Fruit fly (Drosophila melanogaster) ovary, adult (tissue): ENCODE measurements around the gene CG5404.
A peak's percentile ranks its signal among the peaks of the same experiment; 100 is the strongest.

Experiments
- CG17801 ChIP-seq: fragments of 200-800 bp; optimal IDR thresholded peaks from 2 replicates; lab custom pipeline; 2019; ENCODE audit warnings: missing biosample characterization, mild to moderate bottlenecking, missing genetic modification characterization, moderate library complexity; ENCODE audit not compliant: partially characterized antibody

The CG5404 gene

dm6 chr3R:15704376-15704775 lies at the start of gene CG5404:
CG5404 (plus strand) TSS chr3R:15704676.
- no peak for TF ChIP-seq CG17801 (GFP tag; lab: Kevin White, UChicago)

- TF ChIP-seq CG17801 (GFP tag; lab: Kevin White, UChicago), result no peak
These were observed 49.6 kb upstream of the CG5404 start for dm6 chr3R:15654870-15655269.

dm6 chr3R:15655415-15655814 lies 49.1 kb upstream of the CG5404 start:
- no peak for TF ChIP-seq CG17801 (GFP tag; lab: Kevin White, UChicago)

dm6 chr3R:15660460-15660859 lies 44.0 kb upstream of the CG5404 start:
- TF ChIP-seq CG17801 (GFP tag; lab: Kevin White, UChicago), result no peak

dm6 chr3R:15664321-15665172 lies 39.9 kb upstream of the CG5404 start:
- no peak for TF ChIP-seq CG17801 (GFP tag; lab: Kevin White, UChicago)

dm6 chr3R:15665962-15666361 lies 38.5 kb upstream of the CG5404 start, which contains the start of gene pxb:
pxb (plus strand) TSS chr3R:15666183.
- peak; percentile 7 for TF ChIP-seq CG17801 (GFP tag; lab: Kevin White, UChicago)

dm6 chr3R:15666900-15667507 lies 37.5 kb upstream of the CG5404 start:
- no peak for TF ChIP-seq CG17801 (GFP tag; lab: Kevin White, UChicago)

dm6 chr3R:15668863-15669491 lies 35.5 kb upstream of the CG5404 start:
- TF ChIP-seq CG17801 (GFP tag; lab: Kevin White, UChicago), result no peak

dm6 chr3R:15670559-15670958 lies 33.9 kb upstream of the CG5404 start:
- no peak for TF ChIP-seq CG17801 (GFP tag; lab: Kevin White, UChicago)

dm6 chr3R:15672302-15672701 lies 32.2 kb upstream of the CG5404 start:
- no peak for TF ChIP-seq CG17801 (GFP tag; lab: Kevin White, UChicago)

dm6 chr3R:15673248-15673647 lies 31.2 kb upstream of the CG5404 start:
- TF ChIP-seq CG17801 (GFP tag; lab: Kevin White, UChicago), result no peak

dm6 chr3R:15676186-15677073 lies 28.0 kb upstream of the CG5404 start:
- no peak for TF ChIP-seq CG17801 (GFP tag; lab: Kevin White, UChicago)

- TF ChIP-seq CG17801 (GFP tag; lab: Kevin White, UChicago), result no peak
These were observed 27.4 kb upstream of the CG5404 start for dm6 chr3R:15677074-15677409.

dm6 chr3R:15677550-15677973 lies 26.9 kb upstream of the CG5404 start:
- TF ChIP-seq CG17801 (GFP tag; lab: Kevin White, UChicago), result no peak
